Worm (Caenorhabditis elegans) whole organism, mixed stage, embryonic: ENCODE measurements around the gene rpl-20.
A peak's percentile ranks its signal among the peaks of the same experiment; 100 is the strongest.

Source experiments
- elt-1 ChIP-seq: sonication (generic microtip); optimal IDR thresholded peaks from 2 replicates; lab custom pipeline; 2017; ENCODE audit warnings: missing genetic modification characterization, mild to moderate bottlenecking, missing compliant biosample characterization, antibody characterized with exemption, moderate library complexity, borderline replicate concordance; ENCODE audit not compliant: insufficient read depth
- nhr-2 ChIP-seq: fragments of 150-350 bp; optimal IDR thresholded peaks from 2 replicates; lab custom pipeline; 2014; ENCODE audit warnings: missing biosample characterization, missing genetic modification characterization
- nhr-237 ChIP-seq: fragments of 150-350 bp; optimal IDR thresholded peaks from 2 replicates; lab custom pipeline; 2014; ENCODE audit warnings: missing biosample characterization, missing genetic modification characterization
- pha-4 ChIP-seq: fragments of 150-350 bp; optimal IDR thresholded peaks from 2 replicates; lab custom pipeline; 2018; ENCODE audit warnings: missing biosample characterization, missing genetic modification reagents, missing genetic modification characterization
- snpc-4 ChIP-seq: fragments of 150-350 bp; optimal IDR thresholded peaks from 2 replicates; lab custom pipeline; 2014; ENCODE audit warnings: missing biosample characterization, missing genetic modification characterization
- sptf-1 ChIP-seq: sonication (generic microtip); optimal IDR thresholded peaks from 2 replicates; lab custom pipeline; 2017; ENCODE audit warnings: mild to moderate bottlenecking, missing genetic modification characterization, moderate library complexity, missing compliant biosample characterization
- unc-62 ChIP-seq: fragments of 150-350 bp; optimal IDR thresholded peaks from 2 replicates; lab custom pipeline; 2014; ENCODE audit warnings: missing biosample characterization, missing genetic modification reagents, missing genetic modification characterization
- ztf-11 ChIP-seq: fragments of 150-350 bp; optimal IDR thresholded peaks from 2 replicates; lab custom pipeline; 2014; ENCODE audit warnings: missing biosample characterization, missing genetic modification characterization

- peak; percentile 6 for TF ChIP-seq nhr-237 (tag; lab: Kevin White, UChicago)
- no peak for TF ChIP-seq snpc-4 (tag; lab: Kevin White, UChicago)
- no peak for TF ChIP-seq elt-1 (tag; lab: Kevin White, UChicago)
- TF ChIP-seq pha-4 (tag; lab: Kevin White, UChicago) = peak; percentile 22
- TF ChIP-seq nhr-2 (tag; lab: Kevin White, UChicago) = no peak
- TF ChIP-seq unc-62 (GFP tag; lab: Kevin White, UChicago) = no peak
- TF ChIP-seq ztf-11 = no peak
- TF ChIP-seq sptf-1 (tag; lab: Kevin White, UChicago) = peak; percentile 58
Observed at ce11 chrIV:4748408-4749105, 1.0 kb downstream of the rpl-20 start, which contains the start of gene cyc-2.1.
